Fruit fly (Drosophila melanogaster) S2 (cell line): ENCODE measurements around the gene CG31663.
A peak's percentile ranks its signal among the peaks of the same experiment; 100 is the strongest.

Experiments
- CG8478 ChIP-seq: fragments of >200 bp; optimal IDR thresholded peaks from 2 replicates; lab custom pipeline; 2018
- CTCF ChIP-seq, 2 experiments: fragments of >200 bp; optimal IDR thresholded peaks; 2 replicates each; lab custom pipeline; 2018

CG31663 gene

DNA sequence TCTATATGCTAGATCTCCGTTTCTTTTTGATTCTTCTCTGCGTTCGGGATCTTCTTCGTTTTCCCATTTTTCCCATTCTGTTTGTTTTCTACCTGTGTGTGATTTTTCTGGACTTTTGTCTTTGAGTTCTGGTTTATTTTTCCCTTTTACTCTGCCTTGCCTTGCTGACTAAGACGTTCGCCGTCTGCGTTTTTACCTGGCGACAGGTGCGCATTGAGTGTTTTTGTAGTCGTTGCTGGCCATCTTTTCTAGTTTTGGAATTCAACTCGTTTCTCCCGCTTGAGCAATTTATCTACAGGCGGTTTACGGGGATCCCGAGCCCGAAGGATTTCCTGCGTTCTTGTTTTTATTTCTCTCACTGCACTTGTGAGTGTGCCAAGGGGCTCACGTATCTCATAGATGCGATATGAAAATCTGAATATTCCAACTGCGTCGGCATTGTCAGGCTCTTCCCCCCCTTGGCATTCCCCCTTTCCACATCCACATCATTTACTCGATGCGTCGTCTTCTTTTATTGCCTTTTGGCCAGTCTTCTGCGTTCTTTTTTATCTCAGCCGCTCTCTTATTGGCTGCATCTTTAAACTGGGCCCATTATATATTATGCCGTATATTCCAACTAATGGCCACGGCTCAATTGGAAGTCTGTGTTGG lies 5.4 kb upstream of the CG31663 start:
- no peak for TF ChIP-seq CG8478
- TF ChIP-seq CTCF (optimal IDR thresholded peaks at IDR 0.05; lab: Kevin White, UChicago), result no peak

DNA sequence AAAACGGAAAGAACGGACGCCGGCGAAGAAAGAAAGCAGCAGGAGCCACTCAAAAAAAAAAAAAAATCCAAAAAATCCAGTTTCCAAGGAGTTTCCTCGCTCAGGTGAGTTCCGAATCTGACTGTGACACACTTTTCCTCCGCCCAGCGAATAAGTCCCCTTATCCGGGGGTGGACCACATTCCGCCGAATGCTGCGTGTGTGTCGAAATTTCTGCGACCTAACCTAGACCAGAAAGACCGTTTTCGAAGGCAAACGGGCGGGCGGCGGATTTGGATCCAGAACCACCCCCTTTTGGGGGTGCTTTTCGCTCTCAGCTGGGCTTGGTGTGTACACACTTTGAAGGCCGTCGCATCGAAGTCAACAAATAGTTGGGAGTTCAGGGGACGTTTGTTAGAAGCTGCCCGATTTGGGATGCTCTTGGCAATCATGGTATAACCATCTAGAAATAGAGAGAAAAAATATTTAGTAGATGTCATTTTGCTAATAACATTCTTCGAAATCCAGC lies 4.0 kb upstream of the CG31663 start:
- TF ChIP-seq CTCF (optimal IDR thresholded peaks at IDR 0.05; lab: Kevin White, UChicago) (no peak), CG8478 (no peak)

DNA sequence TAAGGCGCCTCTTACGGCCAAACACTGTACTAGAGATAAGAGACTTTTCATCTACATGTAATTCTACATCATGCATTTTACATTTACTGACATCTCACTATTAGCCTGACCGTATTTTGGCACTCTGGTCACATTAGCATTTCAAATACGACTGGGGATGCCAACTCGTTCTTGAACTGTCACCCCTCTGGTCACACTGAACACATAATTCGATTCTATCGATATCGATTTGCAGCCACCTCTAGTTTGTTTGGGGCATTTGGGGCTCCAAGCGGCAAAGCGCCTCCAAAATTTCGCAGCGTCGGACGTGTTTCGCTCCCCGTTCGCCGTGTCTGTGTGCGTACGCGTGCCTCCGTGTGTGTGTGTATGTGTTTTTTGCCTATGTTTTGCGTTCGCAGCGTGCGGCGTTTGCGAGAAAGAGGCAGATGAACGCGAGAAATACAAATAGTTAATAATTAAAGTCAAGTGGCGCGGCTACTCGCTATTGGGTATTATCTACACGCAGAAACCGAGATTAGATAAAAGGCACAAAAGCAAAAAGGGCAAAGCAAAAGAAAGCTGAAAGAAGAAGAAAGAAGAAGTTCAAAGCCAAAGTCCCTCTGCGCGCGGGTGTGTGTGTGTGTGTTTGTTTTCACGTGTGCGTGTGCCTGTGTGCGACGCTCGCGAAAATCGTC lies 3.3 kb upstream of the CG31663 start, which contains the start of gene Wdr62:
Gene Wdr62 (plus strand): TSS at position 214 of the 674 bp plus-strand sequence.
- peak; percentile 93 to 97 for TF ChIP-seq CTCF (optimal IDR thresholded peaks at IDR 0.05; lab: Kevin White, UChicago)
- no peak for TF ChIP-seq CG8478

DNA sequence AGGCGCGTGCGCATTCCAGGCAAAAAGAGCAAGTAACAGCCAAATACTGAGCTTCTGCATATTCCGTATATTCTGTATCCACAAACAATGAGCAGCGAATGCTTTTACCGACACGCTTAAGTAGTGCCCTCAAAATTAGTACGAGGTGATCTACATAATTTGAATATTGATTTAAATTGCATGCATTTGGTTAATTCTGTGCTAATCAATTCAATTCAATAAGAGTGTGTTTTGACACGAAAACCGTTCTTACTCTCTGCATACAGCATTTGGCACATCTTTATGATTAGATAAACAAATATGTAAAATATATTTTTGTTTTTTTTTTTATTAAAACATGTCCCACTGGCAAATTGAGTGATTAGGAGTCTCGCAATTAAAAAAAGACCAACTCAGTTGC lies 1.8 kb upstream of the CG31663 start, which contains the start of gene CG15358:
Gene CG15358 (minus strand): TSS at position 101 of the 400 bp plus-strand sequence.
- TF ChIP-seq CG8478 (no peak), CTCF (optimal IDR thresholded peaks at IDR 0.05; lab: Kevin White, UChicago) (no peak)

DNA sequence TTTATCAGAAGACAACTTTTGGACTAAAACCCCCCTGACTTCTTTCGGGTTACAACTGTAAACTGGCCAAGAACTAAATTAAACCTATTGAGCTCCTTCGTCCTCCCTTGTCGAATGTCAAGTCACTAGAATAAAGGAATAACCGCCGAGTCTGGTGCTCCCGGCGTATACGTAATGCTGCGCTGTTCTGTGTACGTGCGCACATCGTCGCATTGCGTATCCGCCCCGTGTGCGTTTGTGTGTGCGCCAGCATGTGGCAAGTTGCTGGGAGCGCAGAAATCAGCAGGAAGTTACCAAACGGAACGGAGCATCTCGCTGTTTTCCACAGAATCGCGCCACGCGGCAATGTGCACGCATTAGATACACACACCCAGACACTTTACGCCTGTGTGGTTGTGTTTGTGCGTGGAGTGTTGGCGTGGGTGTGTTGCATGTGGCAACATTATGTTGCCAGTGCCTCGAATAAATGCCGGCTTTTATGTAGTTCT lies 7.6 kb downstream of the CG31663 start:
- TF ChIP-seq CTCF (optimal IDR thresholded peaks at IDR 0.05; lab: Kevin White, UChicago) (no peak), CG8478 (no peak)

DNA sequence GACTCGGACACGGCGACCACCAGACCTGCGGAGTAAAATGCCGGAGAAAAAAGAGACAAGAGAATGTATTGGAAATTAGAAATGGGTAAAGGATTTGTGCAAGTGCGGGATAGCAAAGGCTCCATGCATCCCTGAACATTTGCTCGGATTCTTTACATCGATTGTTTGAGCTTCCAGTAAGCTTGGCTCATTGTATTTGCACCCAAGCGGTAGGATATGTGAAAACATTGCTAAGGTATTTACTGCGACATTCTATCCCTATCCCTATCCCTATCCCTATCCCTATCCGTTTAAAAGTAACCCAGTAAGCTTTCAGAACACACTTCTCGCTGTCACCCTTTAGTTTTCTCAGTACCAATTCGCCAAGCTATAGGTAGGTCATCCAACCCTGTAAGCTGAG lies 11.8 kb downstream of the CG31663 start, which contains the start of gene CG7295:
Gene CG7295 (plus strand): TSS at position 301 of the 400 bp plus-strand sequence.
- TF ChIP-seq CTCF (optimal IDR thresholded peaks at IDR 0.05; lab: Kevin White, UChicago) (no peak), CG8478 (no peak)

DNA sequence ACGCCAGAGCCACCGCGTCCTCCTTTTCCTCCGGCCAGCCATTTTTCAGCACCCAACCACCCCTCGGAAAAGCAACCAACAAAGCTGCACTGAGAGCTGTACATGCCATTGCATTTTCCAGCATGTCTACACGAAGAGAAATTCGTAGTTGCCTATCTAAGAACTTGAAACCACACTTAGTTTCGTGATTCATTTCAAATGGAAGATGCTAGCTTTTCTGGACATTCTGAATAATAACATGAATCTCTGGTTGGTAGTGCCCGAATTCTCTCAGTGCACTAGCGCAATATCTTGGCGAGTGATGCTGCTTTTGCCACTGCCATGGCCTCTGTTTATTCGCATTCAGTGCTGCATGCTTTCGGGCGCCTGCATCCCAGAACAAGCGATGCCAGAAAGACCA lies 19.3 kb downstream of the CG31663 start:
- TF ChIP-seq CG8478 (no peak), CTCF (optimal IDR thresholded peaks at IDR 0.05; lab: Kevin White, UChicago) (no peak)

DNA sequence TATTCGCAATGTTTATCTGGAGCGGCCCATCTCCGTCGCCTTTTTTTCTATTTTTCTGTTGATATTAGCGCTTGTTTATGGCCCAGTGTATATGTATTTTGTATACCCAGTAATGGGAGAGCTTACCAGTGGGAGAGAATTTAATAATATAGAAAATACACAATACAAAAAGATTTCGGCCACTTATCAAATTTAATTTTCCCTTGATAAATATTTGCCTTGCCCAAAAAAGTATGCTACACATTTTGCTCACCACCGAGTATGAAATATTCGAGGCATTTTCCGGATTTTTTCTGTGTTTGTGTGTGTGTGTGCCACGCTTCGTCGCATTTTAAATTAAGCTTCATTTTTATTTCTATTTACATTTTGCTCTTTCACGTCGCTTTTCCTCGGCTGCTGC lies 42.3 kb downstream of the CG31663 start:
- TF ChIP-seq CTCF (optimal IDR thresholded peaks at IDR 0.05; lab: Kevin White, UChicago) (no peak), CG8478 (no peak)

DNA sequence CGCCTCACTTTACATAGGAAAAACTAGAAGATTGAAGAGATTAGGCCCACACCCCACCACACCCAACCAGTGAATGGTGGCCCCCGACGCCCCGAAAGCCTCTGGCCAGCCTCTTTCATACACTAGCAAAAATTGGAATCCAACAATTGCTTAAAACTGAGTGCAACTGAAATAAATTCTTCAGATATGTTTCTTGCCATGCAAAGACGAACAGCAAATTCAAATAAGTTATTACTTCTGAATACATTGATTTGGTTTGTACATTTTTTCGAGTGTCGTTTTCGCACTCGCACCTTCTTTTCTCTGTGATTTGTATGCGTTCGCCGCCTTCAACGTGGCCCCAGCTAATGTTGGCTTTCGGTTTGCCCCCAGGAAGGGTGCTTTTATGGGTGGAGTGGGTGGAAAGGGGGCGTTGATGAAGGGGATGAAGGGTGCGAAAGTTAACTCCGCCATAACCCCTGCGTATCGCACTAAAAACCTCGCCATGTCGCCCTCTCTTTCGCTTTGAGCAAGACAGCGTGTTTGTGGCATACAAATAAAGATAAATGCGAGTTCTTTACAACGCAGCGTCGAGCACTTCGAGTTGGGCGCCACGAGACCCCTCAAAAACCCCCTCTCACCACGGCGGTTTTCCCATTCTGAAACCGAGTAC lies 43.4 kb downstream of the CG31663 start:
- TF ChIP-seq CTCF (optimal IDR thresholded peaks at IDR 0.05; lab: Kevin White, UChicago) (no peak), CG8478 (no peak)

DNA sequence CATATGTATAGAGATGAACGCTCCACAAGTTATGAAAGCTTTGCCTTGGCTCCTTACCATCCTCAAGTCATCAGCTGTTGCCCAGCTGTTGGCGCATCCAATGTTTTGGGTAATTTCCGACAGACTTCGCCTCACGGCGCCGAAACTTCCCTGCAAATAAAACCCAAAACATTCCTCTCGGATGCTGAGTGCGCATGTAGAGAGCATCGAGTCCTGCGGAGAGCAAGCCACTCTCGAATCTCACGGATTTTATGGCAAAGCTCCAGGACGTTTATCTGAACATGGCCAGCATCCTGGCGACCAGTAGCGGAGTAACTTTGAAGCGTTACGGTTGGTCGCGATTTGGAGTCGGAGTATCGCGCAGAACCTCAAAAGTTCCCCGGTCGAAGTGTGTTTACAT lies 45.0 kb downstream of the CG31663 start, which contains the start of gene wry:
Gene wry (plus strand): TSS at position 301 of the 400 bp plus-strand sequence.
- no peak for TF ChIP-seq CG8478
- TF ChIP-seq CTCF (optimal IDR thresholded peaks at IDR 0.05; lab: Kevin White, UChicago), result no peak

DNA sequence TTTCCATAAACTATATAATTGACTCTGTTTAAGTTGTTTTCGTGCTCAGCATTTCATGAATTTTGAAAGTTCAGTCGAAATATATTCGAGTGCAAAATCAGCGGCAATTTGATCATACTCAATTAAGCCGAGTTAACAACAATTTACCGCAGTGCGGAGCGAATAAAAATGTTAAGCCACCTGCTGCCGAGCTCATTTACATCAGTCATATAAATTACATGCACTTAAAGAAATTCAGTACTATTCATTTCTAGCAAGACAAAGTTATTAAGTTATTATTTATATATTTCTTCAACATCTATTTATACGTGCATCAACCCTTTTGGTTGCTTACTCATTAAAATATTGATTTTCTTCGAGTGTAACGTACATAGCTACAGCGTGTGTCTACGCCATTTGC lies 48.8 kb downstream of the CG31663 start, which contains the start of gene c-cup:
Gene c-cup (minus strand): TSS at position 101 of the 400 bp plus-strand sequence.
- TF ChIP-seq CTCF (optimal IDR thresholded peaks at IDR 0.05; lab: Kevin White, UChicago) (no peak), CG8478 (no peak)

DNA sequence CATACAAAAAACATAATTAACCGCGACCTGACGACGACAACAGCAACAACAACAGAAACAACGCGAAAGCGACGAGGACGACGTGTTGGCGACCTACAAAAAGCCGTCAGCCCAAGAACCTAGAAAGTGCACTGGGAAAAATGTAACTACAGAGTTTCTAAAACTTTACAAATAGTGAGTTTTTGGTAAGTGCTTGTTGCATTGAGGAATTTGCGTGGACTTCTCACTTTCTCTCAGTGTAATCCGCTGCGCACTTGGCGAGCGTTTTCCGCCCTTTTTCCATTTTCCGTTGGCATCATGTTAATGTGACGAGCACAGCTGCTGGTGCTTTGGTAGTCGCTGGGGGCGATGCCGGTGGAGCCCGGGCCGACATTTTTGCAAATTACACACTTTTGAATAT lies 53.0 kb downstream of the CG31663 start:
- TF ChIP-seq CG8478, result no peak
- TF ChIP-seq CTCF (optimal IDR thresholded peaks at IDR 0.05; lab: Kevin White, UChicago), result no peak

DNA sequence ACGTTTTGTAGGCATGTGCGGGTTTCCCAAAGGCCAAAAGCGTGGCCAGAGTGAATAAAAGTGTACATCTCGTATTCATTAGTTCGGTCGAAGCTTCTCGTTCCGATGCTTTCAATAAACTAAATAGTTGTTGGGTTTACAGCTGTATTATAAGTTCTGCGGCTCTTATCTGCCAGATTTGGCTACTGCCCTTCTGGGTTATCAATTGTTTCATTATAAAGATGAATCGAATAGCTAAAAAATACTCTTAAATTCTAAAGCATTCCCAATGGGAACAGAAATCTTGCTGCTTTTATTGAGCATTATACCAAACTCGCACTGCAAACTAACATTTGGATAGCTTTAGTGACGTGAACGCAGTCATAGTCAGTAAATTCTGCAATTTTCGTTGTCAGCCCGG lies 54.9 kb downstream of the CG31663 start, which contains the start of gene CG31664:
Gene CG31664 (minus strand): TSS at position 101 of the 400 bp plus-strand sequence.
- no peak for TF ChIP-seq CTCF (optimal IDR thresholded peaks at IDR 0.05; lab: Kevin White, UChicago)
- no peak for TF ChIP-seq CG8478

DNA sequence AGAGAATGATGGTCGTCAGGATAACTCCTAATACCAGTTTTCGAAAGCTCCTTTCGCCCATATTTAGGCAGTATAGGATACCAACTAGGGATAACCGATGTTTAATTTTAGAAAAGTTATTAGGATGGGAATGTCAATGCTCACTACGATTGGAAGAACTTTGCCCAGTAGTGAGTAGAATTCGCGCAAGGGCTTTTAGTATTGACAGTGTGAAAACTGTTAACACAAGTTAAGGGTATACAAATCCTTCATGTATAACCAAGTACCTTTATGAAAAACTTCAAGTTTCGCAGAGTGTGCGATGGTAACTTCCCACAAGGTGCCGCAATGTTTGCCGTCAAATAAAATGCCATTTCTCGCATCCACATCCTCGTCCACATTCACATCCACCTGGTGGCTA lies 58.0 kb downstream of the CG31663 start, which contains the start of gene CG31933:
Gene CG31933 (minus strand): TSS at position 101 of the 400 bp plus-strand sequence.
- TF ChIP-seq CTCF (optimal IDR thresholded peaks at IDR 0.05; lab: Kevin White, UChicago) (no peak), CG8478 (no peak)
